Worm (Caenorhabditis elegans): ENCODE data around the gene npp-9.

- TF ChIP-seq ceh-82 (tag; optimal IDR thresholded peaks at IDR 0.05) (no peak), lin-39 (tag; optimal IDR thresholded peaks at IDR 0.05) (no peak), ceh-16 (tag; optimal IDR thresholded peaks at IDR 0.05) (no peak), nhr-129 (tag; optimal IDR thresholded peaks at IDR 0.05) (no peak), alr-1 (tag; optimal IDR thresholded peaks at IDR 0.05) (no peak), ztf-4 (tag; optimal IDR thresholded peaks at IDR 0.05) (no peak)
Measured at ce11 chrIII:3390144-3390543, 14.1 kb downstream of the npp-9 start.
